Worm (Caenorhabditis elegans) whole organism, late embryonic: Measurements from ENCODE around the gene lury-1.
A peak's percentile ranks its signal among the peaks of the same experiment; 100 is the strongest.

Experiments
- C08G9.2 ChIP-seq: sonication (generic microtip); optimal IDR thresholded peaks from 2 replicates; lab custom pipeline; 2016; ENCODE audit warnings: mild to moderate bottlenecking, missing genetic modification characterization, moderate library complexity, missing compliant biosample characterization
- K02D7.2 ChIP-seq: sonication (generic microtip); optimal IDR thresholded peaks from 2 replicates; lab custom pipeline; 2017; ENCODE audit warnings: mild to moderate bottlenecking, missing genetic modification characterization, missing compliant biosample characterization
- Y22D7AL.16 ChIP-seq: sonication (generic microtip); optimal IDR thresholded peaks from 2 replicates; lab custom pipeline; 2016; ENCODE audit warnings: missing genetic modification characterization, missing compliant biosample characterization
- ahr-1 ChIP-seq: sonication (generic microtip); optimal IDR thresholded peaks from 2 replicates; lab custom pipeline; 2016; ENCODE audit warnings: missing genetic modification characterization, missing compliant biosample characterization
- ama-1 ChIP-seq: fragments of 150-350 bp; optimal IDR thresholded peaks from 2 replicates; lab custom pipeline; 2014
- ceh-14 ChIP-seq: sonication (generic microtip); optimal IDR thresholded peaks from 2 replicates; lab custom pipeline; 2016; ENCODE audit warnings: missing genotype, missing genetic modification characterization, missing compliant biosample characterization
- ceh-19 ChIP-seq: fragments of 200-800 bp; sonication (Bioruptor generic); optimal IDR thresholded peaks from 2 replicates; lab custom pipeline; 2018; ENCODE audit warnings: mild to moderate bottlenecking, missing genetic modification characterization, missing compliant biosample characterization
- ceh-30 ChIP-seq: fragments of 150-350 bp; optimal IDR thresholded peaks from 2 replicates; lab custom pipeline; 2014; ENCODE audit warnings: missing biosample characterization, missing genetic modification characterization
- ceh-48 ChIP-seq: sonication (generic microtip); optimal IDR thresholded peaks from 2 replicates; lab custom pipeline; 2016; ENCODE audit warnings: missing genetic modification characterization, inconsistent platforms, missing compliant biosample characterization
- ceh-6 ChIP-seq: fragments of 200-800 bp; sonication (Bioruptor generic); optimal IDR thresholded peaks from 2 replicates; lab custom pipeline; 2018; ENCODE audit warnings: mild to moderate bottlenecking, missing genetic modification characterization, missing compliant biosample characterization
- dmd-4 ChIP-seq: sonication (generic microtip); optimal IDR thresholded peaks from 2 replicates; lab custom pipeline; 2016; ENCODE audit warnings: borderline replicate concordance, missing genetic modification characterization, missing compliant biosample characterization
- elt-4 ChIP-seq: sonication (generic microtip); optimal IDR thresholded peaks from 2 replicates; lab custom pipeline; 2016; ENCODE audit warnings: missing genetic modification characterization, missing compliant biosample characterization
- eyg-1 ChIP-seq: sonication (generic microtip); optimal IDR thresholded peaks from 2 replicates; lab custom pipeline; 2016; ENCODE audit warnings: missing genotype, missing genetic modification characterization, missing compliant biosample characterization
- hlh-15 ChIP-seq: sonication (generic microtip); optimal IDR thresholded peaks from 2 replicates; lab custom pipeline; 2016; ENCODE audit warnings: missing genetic modification characterization, missing compliant biosample characterization
- hlh-30 ChIP-seq: sonication (generic microtip); optimal IDR thresholded peaks from 2 replicates; lab custom pipeline; 2017; ENCODE audit warnings: antibody characterized with exemption, missing genetic modification characterization, missing compliant biosample characterization; ENCODE audit not compliant: insufficient read depth
- lin-11 ChIP-seq: fragments of 200-800 bp; sonication (Bioruptor generic); optimal IDR thresholded peaks from 2 replicates; lab custom pipeline; 2018; ENCODE audit warnings: mild to moderate bottlenecking, missing genetic modification characterization, missing compliant biosample characterization
- madf-2 ChIP-seq: sonication (generic microtip); optimal IDR thresholded peaks from 2 replicates; lab custom pipeline; 2017; ENCODE audit warnings: missing genetic modification characterization, missing compliant biosample characterization
- mec-3 ChIP-seq: sonication (generic microtip); optimal IDR thresholded peaks from 2 replicates; lab custom pipeline; 2016; ENCODE audit warnings: borderline replicate concordance, missing genetic modification characterization, missing compliant biosample characterization
- nfya-1 ChIP-seq: sonication (generic microtip); optimal IDR thresholded peaks from 2 replicates; lab custom pipeline; 2017; ENCODE audit warnings: missing genetic modification characterization, mild to moderate bottlenecking, missing compliant biosample characterization, antibody characterized with exemption, moderate library complexity
- nhr-11 ChIP-seq: fragments of 150-350 bp; optimal IDR thresholded peaks from 2 replicates; lab custom pipeline; 2014; ENCODE audit warnings: missing biosample characterization, missing genetic modification characterization
- odd-2 ChIP-seq: sonication (generic microtip); optimal IDR thresholded peaks from 2 replicates; lab custom pipeline; 2017; ENCODE audit warnings: antibody characterized with exemption, mild to moderate bottlenecking, missing genetic modification characterization, missing compliant biosample characterization
- pat-9 ChIP-seq: fragments of 200-800 bp; sonication (Bioruptor generic); optimal IDR thresholded peaks from 2 replicates; lab custom pipeline; 2018; ENCODE audit warnings: mild to moderate bottlenecking, missing genetic modification characterization, moderate library complexity, missing compliant biosample characterization
- pha-2 ChIP-seq: sonication (generic microtip); optimal IDR thresholded peaks from 2 replicates; lab custom pipeline; 2017; ENCODE audit warnings: mild to moderate bottlenecking, missing genetic modification characterization, missing compliant biosample characterization
- pros-1 ChIP-seq: fragments of 150-350 bp; optimal IDR thresholded peaks from 2 replicates; lab custom pipeline; 2014; ENCODE audit warnings: missing biosample characterization, missing genetic modification reagents, missing genetic modification characterization
- rnt-1 ChIP-seq: sonication (generic microtip); optimal IDR thresholded peaks from 2 replicates; lab custom pipeline; 2016; ENCODE audit warnings: missing genetic modification characterization, missing compliant biosample characterization
- sox-2 ChIP-seq: fragments of 200-800 bp; sonication (Bioruptor generic); IDR thresholded peaks from 2 replicates; pipeline ENCODE4 v1.3.6; 2022; ENCODE audit warnings: missing genetic modification reagents, missing genetic modification characterization, missing compliant biosample characterization
- tbx-7 ChIP-seq: sonication (generic microtip); optimal IDR thresholded peaks from 2 replicates; lab custom pipeline; 2016; ENCODE audit warnings: missing genotype, missing genetic modification characterization, missing compliant biosample characterization
- unc-55 ChIP-seq: sonication (generic microtip); optimal IDR thresholded peaks from 2 replicates; lab custom pipeline; 2017; ENCODE audit warnings: missing biosample characterization, missing genetic modification reagents, missing genetic modification characterization
- unc-86 ChIP-seq: sonication (generic microtip); optimal IDR thresholded peaks from 2 replicates; lab custom pipeline; 2016; ENCODE audit warnings: missing genetic modification characterization, missing compliant biosample characterization
- ztf-16 ChIP-seq: sonication (generic microtip); optimal IDR thresholded peaks from 2 replicates; lab custom pipeline; 2017; ENCODE audit warnings: missing genetic modification characterization, missing compliant biosample characterization

Gene lury-1

ce11 chrIII:12218633-12219097 lies 32.5 kb downstream of the lury-1 start, which contains the start of the genes gex-4 and gphr-1 (continued):
- TF ChIP-seq C08G9.2 (peak; percentile 47), elt-4 (tag; lab: Kevin White, UChicago) (no peak), pat-9 (tag; lab: Kevin White, UChicago) (no peak), ceh-30 (tag; lab: Kevin White, UChicago) (no peak), ceh-48 (tag; lab: Kevin White, UChicago) (peak; percentile 78), pros-1 (tag; lab: Kevin White, UChicago) (no peak), ahr-1 (no peak), mec-3 (tag; lab: Kevin White, UChicago) (no peak), ama-1 (lab: Kevin White, UChicago) (no peak), odd-2 (tag; lab: Kevin White, UChicago) (no peak), tbx-7 (tag; lab: Kevin White, UChicago) (no peak), ceh-6 (GFP tag; lab: Kevin White, UChicago) (no peak), ceh-19 (GFP tag; lab: Kevin White, UChicago) (no peak), nhr-11 (tag; lab: Kevin White, UChicago) (no peak), dmd-4 (tag; lab: Kevin White, UChicago) (no peak), lin-11 (tag; lab: Kevin White, UChicago) (no peak)
- TF ChIP-seq, all 69 proteins: peak for 14

- TF ChIP-seq nfya-1 (tag; lab: Kevin White, UChicago) (peak; percentile 56), sox-2 (GFP tag; lab: Robert Waterston, UW) (no peak), hlh-15 (tag; lab: Kevin White, UChicago) (no peak), dmd-4 (tag; lab: Kevin White, UChicago) (no peak), unc-55 (GFP tag; lab: Kevin White, UChicago) (no peak), ceh-19 (GFP tag; lab: Kevin White, UChicago) (no peak), ceh-48 (tag; lab: Kevin White, UChicago) (no peak)
Observed at ce11 chrIII:12220820-12221219, 34.6 kb downstream of the lury-1 start.

ce11 chrIII:12221452-12221851 lies 35.2 kb downstream of the lury-1 start:
- TF ChIP-seq pha-2 (tag; lab: Kevin White, UChicago): no peak
- no peak for TF ChIP-seq hlh-15 (tag; lab: Kevin White, UChicago)
- peak; percentile 66 for TF ChIP-seq nfya-1 (tag; lab: Kevin White, UChicago)
- no peak for TF ChIP-seq ceh-14 (tag; lab: Kevin White, UChicago)
- TF ChIP-seq, all 69 proteins: peak for 1

- no peak for TF ChIP-seq K02D7.2
- TF ChIP-seq ceh-48 (tag; lab: Kevin White, UChicago): no peak
- no peak for TF ChIP-seq tbx-7 (tag; lab: Kevin White, UChicago)
- TF ChIP-seq rnt-1 (tag; lab: Kevin White, UChicago): no peak
- TF ChIP-seq, all 69 proteins: peak for 0
Observed at ce11 chrIII:12223208-12223607, 37.0 kb downstream of the lury-1 start.

ce11 chrIII:12225234-12225633 lies 39.0 kb downstream of the lury-1 start, which contains the start of gene gmn-1:
gmn-1 (minus strand) TSS chrIII:12225331.
- TF ChIP-seq unc-86 (tag; lab: Kevin White, UChicago) (no peak), madf-2 (tag; lab: Kevin White, UChicago) (no peak), ceh-6 (GFP tag; lab: Kevin White, UChicago) (no peak), ztf-16 (no peak), tbx-7 (tag; lab: Kevin White, UChicago) (no peak), ceh-19 (GFP tag; lab: Kevin White, UChicago) (no peak), unc-55 (GFP tag; lab: Kevin White, UChicago) (no peak), eyg-1 (tag; lab: Kevin White, UChicago) (no peak), hlh-30 (no peak), ceh-30 (tag; lab: Kevin White, UChicago) (no peak), nhr-11 (tag; lab: Kevin White, UChicago) (no peak), Y22D7AL.16 (no peak), mec-3 (tag; lab: Kevin White, UChicago) (no peak)
